Worm (Caenorhabditis elegans) whole organism, L1 larva: Measurements from ENCODE around the gene col-163.
A peak's percentile ranks its signal among the peaks of the same experiment; 100 is the strongest.

Experiments
- C04F5.9 ChIP-seq: sonication (generic microtip); optimal IDR thresholded peaks from 2 replicates; lab custom pipeline; 2016; ENCODE audit warnings: missing genetic modification characterization, missing compliant biosample characterization
- C16A3.4 ChIP-seq: fragments of 150-350 bp; optimal IDR thresholded peaks from 2 replicates; lab custom pipeline; 2014; ENCODE audit warnings: missing biosample characterization, missing genetic modification characterization
- alr-1 ChIP-seq: fragments of 200-800 bp; sonication (Bioruptor generic); optimal IDR thresholded peaks from 2 replicates; lab custom pipeline; 2018; ENCODE audit warnings: borderline replicate concordance, mild to moderate bottlenecking, missing genetic modification characterization, missing compliant biosample characterization
- aly-2 ChIP-seq: fragments of 150-350 bp; optimal IDR thresholded peaks from 2 replicates; lab custom pipeline; 2014; ENCODE audit warnings: missing biosample characterization, missing genetic modification characterization
- ama-1 ChIP-seq: fragments of 150-350 bp; optimal IDR thresholded peaks from 2 replicates; lab custom pipeline; 2014
- ceh-63 ChIP-seq: fragments of 200-800 bp; sonication (Bioruptor generic); optimal IDR thresholded peaks from 2 replicates; lab custom pipeline; 2018; ENCODE audit warnings: mild to moderate bottlenecking, missing genetic modification characterization, missing compliant biosample characterization
- ceh-8 ChIP-seq: fragments of 200-800 bp; sonication (Bioruptor generic); optimal IDR thresholded peaks from 2 replicates; lab custom pipeline; 2018; ENCODE audit warnings: mild to moderate bottlenecking, missing genetic modification characterization, moderate library complexity, missing compliant biosample characterization
- ceh-90 ChIP-seq: sonication (generic microtip); optimal IDR thresholded peaks from 2 replicates; lab custom pipeline; 2016; ENCODE audit warnings: missing genetic modification characterization, missing compliant biosample characterization
- efl-1 ChIP-seq, 4 experiments: fragments of 150-350 bp; optimal IDR thresholded peaks in 3 of 4; peaks in 1 of 4; 1 replicate in 1 of 4; 2 replicates in 3 of 4; lab custom pipeline; 2014; ENCODE audit warnings: missing biosample characterization in 2 of 4, missing genetic modification characterization in 2 of 4, missing genetic modification reagents in 2 of 4
- egl-13 ChIP-seq: sonication (generic microtip); optimal IDR thresholded peaks from 2 replicates; lab custom pipeline; 2016; ENCODE audit warnings: missing genotype, missing genetic modification reagents, missing genetic modification characterization, missing compliant biosample characterization
- elt-3 ChIP-seq, 6 experiments: fragments of 150-350 bp in 1 of 6; sonication (generic microtip); optimal IDR thresholded peaks; 2 replicates each; lab custom pipeline; 2017 to 2018; ENCODE audit warnings: missing biosample characterization in 6 of 6, missing genetic modification characterization in 6 of 6, inconsistent platforms in 1 of 6
- ets-5 ChIP-seq: fragments of 200-800 bp; sonication (Bioruptor generic); IDR thresholded peaks from 2 replicates; pipeline ENCODE4 v1.3.6; 2022; ENCODE audit warnings: missing genetic modification characterization, missing compliant biosample characterization
- fos-1 ChIP-seq: fragments of 150-350 bp; optimal IDR thresholded peaks from 2 replicates; lab custom pipeline; 2014; ENCODE audit warnings: missing biosample characterization, missing genetic modification characterization
- grh-1 ChIP-seq: fragments of 200-800 bp; sonication (Bioruptor generic); IDR thresholded peaks from 2 replicates; pipeline ENCODE4 v1.3.6; 2022; ENCODE audit warnings: missing genetic modification reagents, missing genetic modification characterization, missing compliant biosample characterization
- irx-1 ChIP-seq: sonication (generic microtip); optimal IDR thresholded peaks from 2 replicates; lab custom pipeline; 2016; ENCODE audit warnings: missing genetic modification characterization, missing compliant biosample characterization
- jun-1 ChIP-seq: fragments of 150-350 bp; optimal IDR thresholded peaks from 2 replicates; lab custom pipeline; 2014; ENCODE audit warnings: missing biosample characterization, missing genetic modification reagents, missing genetic modification characterization
- lin-14 ChIP-seq: fragments of 200-800 bp; sonication (Bioruptor generic); optimal IDR thresholded peaks from 2 replicates; lab custom pipeline; 2018; ENCODE audit warnings: mild to moderate bottlenecking, missing genetic modification characterization, moderate library complexity, missing compliant biosample characterization
- lin-35 ChIP-seq, 2 experiments: fragments of 150-350 bp; optimal IDR thresholded peaks; 2 replicates each; lab custom pipeline; 2014; ENCODE audit warnings: missing biosample characterization in 2 of 2, missing genetic modification characterization in 2 of 2, missing genetic modification reagents in 2 of 2
- lin-39 ChIP-seq: fragments of 150-350 bp; optimal IDR thresholded peaks from 2 replicates; lab custom pipeline; 2014; ENCODE audit warnings: missing biosample characterization, missing genetic modification reagents, missing genetic modification characterization
- lsy-2 ChIP-seq, 2 experiments: fragments of 150-350 bp; optimal IDR thresholded peaks; 2 replicates each; lab custom pipeline; 2014; ENCODE audit warnings: missing biosample characterization in 2 of 2, missing genetic modification characterization in 2 of 2
- mdl-1 ChIP-seq, 2 experiments: fragments of 150-350 bp; optimal IDR thresholded peaks; 2 replicates each; lab custom pipeline; 2014 to 2017; ENCODE audit warnings: missing biosample characterization in 2 of 2, missing genetic modification characterization in 2 of 2, inconsistent platforms in 1 of 2
- mef-2 ChIP-seq: fragments of 150-350 bp; optimal IDR thresholded peaks from 2 replicates; lab custom pipeline; 2014; ENCODE audit warnings: missing biosample characterization, missing genetic modification characterization
- nhr-11 ChIP-seq: fragments of 150-350 bp; optimal IDR thresholded peaks from 2 replicates; lab custom pipeline; 2014; ENCODE audit warnings: missing biosample characterization, missing genetic modification characterization
- nhr-12 ChIP-seq: sonication (generic microtip); optimal IDR thresholded peaks from 2 replicates; lab custom pipeline; 2017; ENCODE audit warnings: missing biosample characterization, missing genetic modification characterization
- nhr-20 ChIP-seq: sonication (generic microtip); optimal IDR thresholded peaks from 2 replicates; lab custom pipeline; 2016; ENCODE audit warnings: mild to moderate bottlenecking, missing genetic modification characterization, missing compliant biosample characterization
- nhr-237 ChIP-seq: fragments of 150-350 bp; optimal IDR thresholded peaks from 2 replicates; lab custom pipeline; 2014; ENCODE audit warnings: missing biosample characterization, missing genetic modification characterization
- nhr-71 ChIP-seq: sonication (generic microtip); optimal IDR thresholded peaks from 2 replicates; lab custom pipeline; 2016; ENCODE audit warnings: mild to moderate bottlenecking, missing genetic modification characterization, moderate library complexity, missing compliant biosample characterization
- nhr-77 ChIP-seq: fragments of 150-350 bp; optimal IDR thresholded peaks from 2 replicates; lab custom pipeline; 2014; ENCODE audit warnings: missing biosample characterization, missing genetic modification characterization
- nhr-85 ChIP-seq: sonication (generic microtip); peaks from one replicate; lab custom pipeline; 2016; ENCODE audit warnings: missing genetic modification characterization, inconsistent platforms, missing compliant biosample characterization
- nhr-90 ChIP-seq: sonication (generic microtip); optimal IDR thresholded peaks from 2 replicates; lab custom pipeline; 2016; ENCODE audit warnings: mild to moderate bottlenecking, missing genetic modification characterization, missing compliant biosample characterization; ENCODE audit not compliant: poor library complexity
- pag-3 ChIP-seq: sonication (generic microtip); optimal IDR thresholded peaks from 2 replicates; lab custom pipeline; 2017; ENCODE audit warnings: missing genetic modification characterization, mild to moderate bottlenecking, missing compliant biosample characterization, antibody characterized with exemption, borderline replicate concordance; ENCODE audit not compliant: insufficient read depth
- pqm-1 ChIP-seq: sonication (generic microtip); optimal IDR thresholded peaks from 3 replicates; lab custom pipeline; 2017; ENCODE audit warnings: missing biosample characterization, missing genetic modification characterization
- rnt-1 ChIP-seq: sonication (generic microtip); optimal IDR thresholded peaks from 2 replicates; lab custom pipeline; 2016; ENCODE audit warnings: mild to moderate bottlenecking, missing genetic modification characterization, moderate library complexity, missing compliant biosample characterization
- skn-1 ChIP-seq: fragments of 150-350 bp; optimal IDR thresholded peaks from 2 replicates; lab custom pipeline; 2014; ENCODE audit warnings: missing biosample characterization, missing genetic modification characterization
- snpc-4 ChIP-seq: fragments of 150-350 bp; optimal IDR thresholded peaks from 2 replicates; lab custom pipeline; 2014; ENCODE audit warnings: missing biosample characterization, missing genetic modification characterization
- snu-23 ChIP-seq: sonication (generic microtip); optimal IDR thresholded peaks from 2 replicates; lab custom pipeline; 2016; ENCODE audit warnings: missing genetic modification characterization, missing compliant biosample characterization
- sox-4 ChIP-seq: sonication (generic microtip); optimal IDR thresholded peaks from 2 replicates; lab custom pipeline; 2016; ENCODE audit warnings: missing genetic modification characterization, missing compliant biosample characterization
- sptf-1 ChIP-seq: fragments of 150-350 bp; optimal IDR thresholded peaks from 2 replicates; lab custom pipeline; 2014; ENCODE audit warnings: missing biosample characterization, missing genetic modification characterization
- swsn-7 ChIP-seq: sonication (generic microtip); optimal IDR thresholded peaks from 2 replicates; lab custom pipeline; 2016; ENCODE audit warnings: missing genetic modification characterization, missing compliant biosample characterization
- tlp-1 ChIP-seq: fragments of 150-350 bp; optimal IDR thresholded peaks from 2 replicates; lab custom pipeline; 2014; ENCODE audit warnings: missing biosample characterization, missing genetic modification characterization
- unc-130 ChIP-seq: fragments of 150-350 bp; optimal IDR thresholded peaks from 2 replicates; lab custom pipeline; 2017; ENCODE audit warnings: missing biosample characterization, missing genetic modification characterization, inconsistent platforms
- unc-30 ChIP-seq: sonication (generic microtip); optimal IDR thresholded peaks from 2 replicates; lab custom pipeline; 2017; ENCODE audit warnings: missing biosample characterization, missing genetic modification characterization
- unc-62 ChIP-seq: fragments of 150-350 bp; optimal IDR thresholded peaks from 2 replicates; lab custom pipeline; 2014; ENCODE audit warnings: missing biosample characterization, missing genetic modification reagents, missing genetic modification characterization
- unc-86 ChIP-seq: sonication (generic microtip); optimal IDR thresholded peaks from 2 replicates; lab custom pipeline; 2016; ENCODE audit warnings: missing genetic modification characterization, missing compliant biosample characterization
- unc-98 ChIP-seq: fragments of 200-800 bp; sonication (Bioruptor generic); IDR thresholded peaks from 2 replicates; pipeline ENCODE4 v1.3.6; 2022; ENCODE audit warnings: missing genetic modification characterization, missing compliant biosample characterization
- xbp-1 ChIP-seq: sonication (generic microtip); optimal IDR thresholded peaks from 2 replicates; lab custom pipeline; 2016; ENCODE audit warnings: missing genetic modification characterization, missing compliant biosample characterization
- zip-4 ChIP-seq: fragments of 200-800 bp; sonication (Bioruptor generic); optimal IDR thresholded peaks from 2 replicates; lab custom pipeline; 2018; ENCODE audit warnings: mild to moderate bottlenecking, missing genetic modification characterization, moderate library complexity, missing compliant biosample characterization
- ztf-11 ChIP-seq, 2 experiments: sonication (generic microtip); optimal IDR thresholded peaks; 2 replicates each; lab custom pipeline; 2016 to 2017; ENCODE audit warnings: missing genetic modification characterization in 2 of 2, missing biosample characterization in 1 of 2, missing compliant biosample characterization in 1 of 2
- ztf-4 ChIP-seq: fragments of 150-350 bp; optimal IDR thresholded peaks from 2 replicates; lab custom pipeline; 2014; ENCODE audit warnings: missing biosample characterization, missing genetic modification characterization

col-163 gene

ce11 chrV:20579534-20579933 is 20.4 kb upstream of the col-163 start, which contains the start of gene F26F2.8:
F26F2.8 (plus strand) TSS chrV:20579546.
- TF ChIP-seq efl-1 (optimal IDR thresholded peaks at IDR 0.05; lab: Kevin White, UChicago) (no peak), efl-1 (GFP tag; optimal IDR thresholded peaks at IDR 0.05 in 1 of 2; lab: Kevin White, UChicago) (peak in 1 of 2 experiments; percentile 66), nhr-12 (tag; lab: Kevin White, UChicago) (no peak), swsn-7 (tag; lab: Kevin White, UChicago) (no peak), ceh-63 (GFP tag; lab: Kevin White, UChicago) (no peak), sox-4 (no peak)

- TF ChIP-seq snpc-4 (tag; lab: Kevin White, UChicago) (peak; percentile 81), nhr-12 (tag; lab: Kevin White, UChicago) (no peak), unc-98 (no peak), ceh-90 (tag; lab: Kevin White, UChicago) (no peak), egl-13 (peak; percentile 80), jun-1 (tag; lab: Kevin White, UChicago) (peak; percentile 40), unc-62 (GFP tag; lab: Kevin White, UChicago) (no peak), irx-1 (peak; percentile 88), mef-2 (peak; percentile 23), skn-1 (tag; lab: Kevin White, UChicago) (peak; percentile 57), fos-1 (tag; lab: Kevin White, UChicago) (peak; percentile 28), nhr-11 (tag; lab: Kevin White, UChicago) (peak; percentile 69), mdl-1 (tag; optimal IDR thresholded peaks at IDR 0.05; lab: Kevin White, UChicago) (peak in 1 of 2 experiments; percentile 88), nhr-85 (peak; percentile 87), sox-4 (peak; percentile 75), nhr-77 (tag; lab: Kevin White, UChicago) (no peak), alr-1 (tag; lab: Kevin White, UChicago) (no peak), zip-4 (GFP tag; lab: Kevin White, UChicago) (peak; percentile 72), nhr-90 (tag; lab: Kevin White, UChicago) (peak; percentile 90), grh-1 (GFP tag; lab: Robert Waterston, UW) (peak; percentile 66; the same call in 1 of the 2 replicates), efl-1 (optimal IDR thresholded peaks at IDR 0.05; lab: Kevin White, UChicago) (peak; percentile 64 to 73), efl-1 (GFP tag; optimal IDR thresholded peaks at IDR 0.05 in 1 of 2; lab: Kevin White, UChicago) (peak; percentile 75 to 96), ama-1 (lab: Kevin White, UChicago) (no peak), snu-23 (GFP tag; lab: Kevin White, UChicago) (peak; percentile 90), tlp-1 (no peak), unc-30 (tag; lab: Kevin White, UChicago) (no peak), unc-130 (tag; lab: Kevin White, UChicago) (peak; percentile 86), C16A3.4 (tag; lab: Kevin White, UChicago) (peak; percentile 82), ets-5 (no peak), ztf-11 (tag; optimal IDR thresholded peaks at IDR 0.05; lab: Kevin White, UChicago) (peak in 1 of 2 experiments; percentile 67), unc-86 (tag; lab: Kevin White, UChicago) (peak; percentile 79), xbp-1 (peak; percentile 89), elt-3 (tag; optimal IDR thresholded peaks at IDR 0.05; lab: Kevin White, UChicago) (peak in 2 of 6 experiments; percentile 33 to 66), rnt-1 (tag; lab: Kevin White, UChicago) (no peak), nhr-237 (tag; lab: Kevin White, UChicago) (no peak), pqm-1 (tag; lab: Kevin White, UChicago) (no peak), ceh-8 (peak; percentile 30), lsy-2 (tag; optimal IDR thresholded peaks at IDR 0.05; lab: Kevin White, UChicago) (peak; percentile 89 to 91), pag-3 (tag; lab: Kevin White, UChicago) (no peak), C04F5.9 (peak; percentile 64), lin-35 (GFP tag; optimal IDR thresholded peaks at IDR 0.05; lab: Kevin White, UChicago) (peak; percentile 76 to 84), lin-39 (peak; percentile 80), sptf-1 (tag; lab: Kevin White, UChicago) (no peak), ceh-63 (GFP tag; lab: Kevin White, UChicago) (no peak), nhr-20 (tag; lab: Kevin White, UChicago) (peak; percentile 88), aly-2 (tag; lab: Kevin White, UChicago) (no peak), lin-14 (GFP tag; lab: Kevin White, UChicago) (peak; percentile 92), nhr-71 (tag; lab: Kevin White, UChicago) (peak; percentile 93), ztf-4 (no peak)
Observed at ce11 chrV:20580511-20581040, 19.3 kb upstream of the col-163 start, which contains the start of gene F26F2.7. F26F2.7 (plus strand) TSS chrV:20580990.
